Worm (Caenorhabditis elegans): ENCODE results near the gene mrpl-1.

The mrpl-1 gene

ce11 chrIV:7658589-7658988, 50.9 kb downstream of the mrpl-1 start, which contains the start of gene C08G9.1:
TSS of gene C08G9.1 (plus strand) at chrIV:7658763.
- no peak for TF ChIP-seq F57A8.1 (GFP tag; optimal IDR thresholded peaks at IDR 0.05)
- no peak for TF ChIP-seq nfya-1 (tag; optimal IDR thresholded peaks at IDR 0.05; ENCODE audit: borderline replicate concordance, insufficient read depth)
- TF ChIP-seq egrh-3 (GFP tag; IDR thresholded peaks at IDR 0.05): no peak
- TF ChIP-seq nhr-90 (tag; optimal IDR thresholded peaks at IDR 0.05): no peak
- TF ChIP-seq lin-54 (GFP tag; optimal IDR thresholded peaks at IDR 0.05): no peak
- no peak for TF ChIP-seq Y67H2A.10 (GFP tag; conservative IDR thresholded peaks at IDR 0.05)
- TF ChIP-seq rpc-1 (optimal IDR thresholded peaks at IDR 0.05): no peak
- no peak for TF ChIP-seq rpc-1 (tag; optimal IDR thresholded peaks at IDR 0.05)
- no peak for TF ChIP-seq akir-1 (GFP tag; optimal IDR thresholded peaks at IDR 0.05)
- no peak for TF ChIP-seq hmg-20 (GFP tag; IDR thresholded peaks at IDR 0.05)
- TF ChIP-seq T26A5.8 (tag; optimal IDR thresholded peaks at IDR 0.05): no peak
- no peak for TF ChIP-seq cebp-2 (GFP tag; IDR thresholded peaks at IDR 0.05)
- TF ChIP-seq efl-1 (GFP tag; optimal IDR thresholded peaks at IDR 0.05): no peak
- no peak for TF ChIP-seq let-526 (GFP tag; IDR thresholded peaks at IDR 0.05)
- no peak for TF ChIP-seq tbp1 (GFP tag; optimal IDR thresholded peaks at IDR 0.05)
- TF ChIP-seq ceh-79 (tag; optimal IDR thresholded peaks at IDR 0.05): no peak
- TF ChIP-seq F10E7.11 (tag; optimal IDR thresholded peaks at IDR 0.05): no peak
- TF ChIP-seq snpc-4 (GFP tag; optimal IDR thresholded peaks at IDR 0.05): no peak
- TF ChIP-seq snpc-4 (tag; optimal IDR thresholded peaks at IDR 0.05): no peak
- TF ChIP-seq sptf-2 (GFP tag; optimal IDR thresholded peaks at IDR 0.05): no peak
- TF ChIP-seq ztf-22 (GFP tag; optimal IDR thresholded peaks at IDR 0.05): no peak
- no peak for TF ChIP-seq athp-1 (tag; optimal IDR thresholded peaks at IDR 0.05)
